Worm (Caenorhabditis elegans) whole organism, midembryonic: ENCODE results near the gene srh-11.

Experiments
- T22C8.4 ChIP-seq: fragments of 200-800 bp; sonication (Bioruptor generic); IDR thresholded peaks from 2 replicates; pipeline ENCODE4 v1.3.6; 2022; ENCODE audit warnings: missing genetic modification characterization, missing compliant biosample characterization
- cog-1 ChIP-seq: sonication (generic microtip); optimal IDR thresholded peaks from 2 replicates; lab custom pipeline; 2016; ENCODE audit warnings: missing genetic modification characterization, missing compliant biosample characterization
- flt-1 ChIP-seq: fragments of 200-800 bp; sonication (Bioruptor generic); IDR thresholded peaks from 2 replicates; pipeline ENCODE4 v1.3.6; 2022; ENCODE audit warnings: missing genetic modification characterization, missing compliant biosample characterization
- klf-2 ChIP-seq: fragments of 200-800 bp; sonication (Bioruptor generic); conservative IDR thresholded peaks from 2 replicates; pipeline ENCODE4 v1.3.6; 2022; ENCODE audit warnings: missing genetic modification reagents, missing genetic modification characterization, missing compliant biosample characterization
- med-1 ChIP-seq: sonication (generic microtip); optimal IDR thresholded peaks from 2 replicates; lab custom pipeline; 2017; ENCODE audit warnings: missing genetic modification characterization, mild to moderate bottlenecking, missing compliant biosample characterization, antibody characterized with exemption, missing genetic modification reagents; ENCODE audit not compliant: insufficient read depth
- tab-1 ChIP-seq: fragments of 200-800 bp; sonication (Bioruptor generic); IDR thresholded peaks from 2 replicates; pipeline ENCODE4 v1.3.6; 2022; ENCODE audit warnings: missing genetic modification characterization, missing compliant biosample characterization
- ztf-29 ChIP-seq: fragments of 200-800 bp; sonication (Bioruptor generic); IDR thresholded peaks from 2 replicates; pipeline ENCODE4 v1.3.6; 2022; ENCODE audit warnings: missing genetic modification reagents, missing genetic modification characterization, missing compliant biosample characterization

ce11 chrX:8294586-8294985, 24.3 kb downstream of the srh-11 start, which contains the start of gene R09F10.3:
- TF ChIP-seq klf-2 (GFP tag; lab: Robert Waterston, UW) (no peak), cog-1 (tag; lab: Kevin White, UChicago) (no peak), flt-1 (GFP tag; lab: Robert Waterston, UW) (no peak), ztf-29 (GFP tag; lab: Robert Waterston, UW) (no peak), T22C8.4 (GFP tag; lab: Robert Waterston, UW) (no peak), tab-1 (GFP tag; lab: Robert Waterston, UW) (no peak), med-1 (GFP tag; lab: Kevin White, UChicago) (no peak)
